Fruit fly (Drosophila melanogaster): ENCODE results near the gene wor.

DNA sequence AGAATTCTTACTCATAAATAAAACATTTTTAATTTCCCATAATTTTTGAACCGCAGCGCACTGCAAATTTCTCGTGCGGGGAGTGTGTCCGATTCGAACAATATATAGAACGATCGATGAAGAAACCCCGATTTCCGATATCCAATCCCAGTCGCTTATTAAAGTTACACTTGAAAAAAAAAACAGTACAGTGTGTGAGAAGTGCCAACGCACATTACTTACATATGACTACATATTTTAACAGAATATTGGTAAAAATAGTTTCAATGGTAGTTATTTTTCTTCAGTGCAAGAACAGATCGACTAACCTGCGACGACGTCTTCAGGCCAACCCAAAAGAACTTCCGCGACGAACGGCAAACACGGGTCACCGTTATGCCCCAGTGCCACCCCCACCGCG lies 37.6 kb upstream of the wor start:
- no peak for TF ChIP-seq B-H1 (GFP tag; IDR thresholded peaks at IDR 0.05)
- no peak for TF ChIP-seq gcm2 (GFP tag; optimal IDR thresholded peaks at IDR 0.05)
- no peak for TF ChIP-seq CG11093 (GFP tag; IDR thresholded peaks at IDR 0.05)

Data from whole organism, embryonic.